Worm (Caenorhabditis elegans): ENCODE data around the gene npr-9.

The npr-9 gene

DNA sequence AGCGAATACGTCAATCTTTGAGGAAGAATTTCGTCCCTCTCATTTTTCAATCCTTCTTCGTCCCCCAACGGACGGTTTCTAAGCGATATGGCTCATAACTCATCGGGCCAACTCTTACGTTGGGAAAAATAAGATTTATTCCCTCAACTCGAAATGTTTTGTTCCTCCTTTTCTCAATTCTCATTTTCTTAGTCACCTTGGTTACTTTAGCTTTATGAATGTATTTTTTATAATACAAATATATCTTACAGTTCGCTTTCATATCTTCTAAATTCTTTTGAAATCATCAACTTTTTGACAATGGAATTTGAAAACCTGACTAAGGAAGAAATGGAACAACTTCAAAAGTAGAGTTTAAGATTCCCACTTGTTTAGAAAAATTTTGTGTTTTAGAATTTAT lies at the start of gene npr-9:
TSS of gene npr-9 (plus strand) at position 301 of the 400 bp plus-strand sequence.
- TF ChIP-seq zip-11 (GFP tag; IDR thresholded peaks at IDR 0.05) = no peak
- peak in 1 of 2 experiments; percentile 13 for TF ChIP-seq unc-62 (GFP tag; optimal IDR thresholded peaks at IDR 0.05 in 1 of 2)
- no peak for TF ChIP-seq unc-62 (tag; optimal IDR thresholded peaks at IDR 0.05)
- peak; percentile 63 for TF ChIP-seq aha-1 (tag)

ce11 chrX:11281148-11281547 lies 48.4 kb upstream of the npr-9 start, which contains the start of gene F38B2.6:
Gene F38B2.6, minus strand, starts transcription at chrX:11281248.
- no peak for TF ChIP-seq lim-7 (GFP tag; IDR thresholded peaks at IDR 0.05)
- peak; percentile 26 for TF ChIP-seq aha-1 (tag)
- TF ChIP-seq unc-39 (tag; optimal IDR thresholded peaks at IDR 0.05) = no peak
- TF ChIP-seq nhr-48 (tag; optimal IDR thresholded peaks at IDR 0.05) = no peak

- TF ChIP-seq daf-19 (GFP tag; conservative IDR thresholded peaks at IDR 0.05) = no peak
- TF ChIP-seq lin-15B (tag; optimal IDR thresholded peaks at IDR 0.05) = no peak
- peak; percentile 43 for TF ChIP-seq aha-1 (tag)
- no peak for TF ChIP-seq vab-7 (GFP tag; IDR thresholded peaks at IDR 0.05)
- no peak for TF ChIP-seq nhr-25 (tag; optimal IDR thresholded peaks at IDR 0.05; ENCODE audit: borderline replicate concordance, insufficient read depth)
- no peak for TF ChIP-seq egl-43 (GFP tag; IDR thresholded peaks at IDR 0.05)
- TF ChIP-seq snpc-1.2 (GFP tag; IDR thresholded peaks at IDR 0.05) = no peak
Measured at ce11 chrX:11286246-11286645, 43.3 kb upstream of the npr-9 start, which contains the start of gene F38B2.3. Gene F38B2.3, minus strand, starts transcription at chrX:11286346.

- no peak for TF ChIP-seq ceh-62 (tag; optimal IDR thresholded peaks at IDR 0.05)
- peak in 1 of 2 experiments; percentile 40 for TF ChIP-seq unc-62 (GFP tag; optimal IDR thresholded peaks at IDR 0.05 in 1 of 2)
- TF ChIP-seq unc-62 (tag; optimal IDR thresholded peaks at IDR 0.05) = no peak
- peak; percentile 46 for TF ChIP-seq aha-1 (tag)
- no peak for TF ChIP-seq dmd-8 (GFP tag; IDR thresholded peaks at IDR 0.05)
- no peak for TF ChIP-seq daf-12 (tag; optimal IDR thresholded peaks at IDR 0.05)
- no peak for TF ChIP-seq hmg-1.1 (GFP tag; IDR thresholded peaks at IDR 0.05)
- TF ChIP-seq hif-1 (tag; optimal IDR thresholded peaks at IDR 0.05) = peak in 1 of 2 experiments; percentile 23
- TF ChIP-seq hlh-30 (tag; optimal IDR thresholded peaks at IDR 0.05; ENCODE audit: insufficient read depth) = no peak
- TF ChIP-seq lir-3 (tag; optimal IDR thresholded peaks at IDR 0.05) = no peak
Measured at ce11 chrX:11287617-11288016, 41.9 kb upstream of the npr-9 start, which contains the start of gene F38B2.4. Gene F38B2.4, minus strand, starts transcription at chrX:11287717.

DNA sequence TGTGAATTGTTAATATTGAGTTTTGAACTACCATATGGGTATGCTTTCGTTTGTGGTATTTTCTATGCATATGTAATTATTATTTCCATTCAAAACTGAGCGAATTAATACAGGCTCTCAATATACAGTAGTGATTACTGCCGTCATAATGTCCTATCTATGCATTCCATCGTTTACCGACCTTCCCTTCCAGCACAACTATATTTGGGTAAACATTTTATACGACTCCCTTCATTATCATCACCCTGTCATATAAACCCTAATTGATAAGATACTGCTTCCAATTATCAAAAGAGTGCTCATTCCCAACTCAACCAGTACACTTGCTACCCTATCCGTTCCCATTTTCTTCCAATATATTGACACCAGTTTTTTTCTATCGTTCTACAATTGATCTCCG lies 39.6 kb upstream of the npr-9 start:
- TF ChIP-seq lin-13 (GFP tag; optimal IDR thresholded peaks at IDR 0.05) (no peak), hlh-30 (tag; optimal IDR thresholded peaks at IDR 0.05; ENCODE audit: insufficient read depth) (no peak), pqm-1 (tag; optimal IDR thresholded peaks at IDR 0.05) (peak; percentile 78), lim-7 (GFP tag; IDR thresholded peaks at IDR 0.05) (no peak), F26F4.8 (GFP tag; conservative IDR thresholded peaks at IDR 0.05) (no peak), pha-4 (GFP tag; IDR thresholded peaks at IDR 0.05) (no peak), pha-4 (tag; optimal IDR thresholded peaks at IDR 0.05) (no peak), hlh-11 (tag; optimal IDR thresholded peaks at IDR 0.05) (peak; percentile 19), ceh-44 (GFP tag; IDR thresholded peaks at IDR 0.05) (no peak), nhr-48 (tag; optimal IDR thresholded peaks at IDR 0.05) (no peak), ceh-82 (tag; optimal IDR thresholded peaks at IDR 0.05) (no peak), sdz-12 (GFP tag; optimal IDR thresholded peaks at IDR 0.05) (no peak), zag-1 (tag; optimal IDR thresholded peaks at IDR 0.05) (no peak), nhr-111 (GFP tag; optimal IDR thresholded peaks at IDR 0.05) (no peak), ZK546.5 (tag; optimal IDR thresholded peaks at IDR 0.05) (no peak), F49E8.2 (tag; optimal IDR thresholded peaks at IDR 0.05; ENCODE audit: borderline replicate concordance) (no peak), lin-15B (tag; optimal IDR thresholded peaks at IDR 0.05) (no peak), mxl-3 (GFP tag; optimal IDR thresholded peaks at IDR 0.05) (no peak), T20F7.1 (GFP tag; optimal IDR thresholded peaks at IDR 0.05) (no peak), dve-1 (tag; optimal IDR thresholded peaks at IDR 0.05; ENCODE audit: insufficient read depth) (peak; percentile 6), daf-16 (GFP tag; optimal IDR thresholded peaks at IDR 0.05) (no peak), daf-16 (tag; optimal IDR thresholded peaks at IDR 0.05) (peak; percentile 86), nhr-10 (tag; optimal IDR thresholded peaks at IDR 0.05) (no peak), nhr-28 (tag; optimal IDR thresholded peaks at IDR 0.05) (peak; percentile 81), skn-1 (tag; optimal IDR thresholded peaks at IDR 0.05) (no peak)
